Worm (Caenorhabditis elegans): Measurements from ENCODE around the gene drd-50.

DNA sequence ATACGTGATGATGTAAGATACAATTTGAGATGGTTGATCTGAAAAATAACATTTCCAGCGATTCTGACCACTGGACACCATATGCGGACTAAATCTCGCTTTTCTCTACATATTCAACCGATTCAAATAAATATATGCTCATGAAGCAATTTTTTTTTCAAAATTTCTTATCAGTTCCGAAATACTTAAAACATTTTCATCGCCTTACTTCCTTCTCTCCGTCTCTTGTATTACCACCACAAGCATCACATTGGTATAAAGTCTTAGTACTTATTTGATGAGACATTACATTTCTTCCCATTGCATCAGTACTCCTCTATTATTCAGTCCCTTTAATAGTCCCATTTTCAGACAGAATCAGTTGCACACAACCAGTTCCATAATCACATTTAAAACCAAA lies 37.1 kb downstream of the drd-50 start, which contains the start of gene K08D10.14:
- TF ChIP-seq unc-62 (GFP tag; optimal IDR thresholded peaks at IDR 0.05) (no peak), fos-1 (tag; optimal IDR thresholded peaks at IDR 0.05) (no peak), ceh-82 (tag; optimal IDR thresholded peaks at IDR 0.05) (no peak), jun-1 (tag; optimal IDR thresholded peaks at IDR 0.05) (no peak), elt-3 (tag; optimal IDR thresholded peaks at IDR 0.05) (no peak), skn-1 (tag; optimal IDR thresholded peaks at IDR 0.05) (no peak), nhr-23 (tag; optimal IDR thresholded peaks at IDR 0.05) (no peak), nhr-25 (tag; optimal IDR thresholded peaks at IDR 0.05) (no peak), elt-2 (tag; optimal IDR thresholded peaks at IDR 0.05) (peak; percentile 51), ama-1 (optimal IDR thresholded peaks at IDR 0.05) (no peak)
